Worm (Caenorhabditis elegans): ENCODE data around the gene F39G3.2.

Gene F39G3.2

ce11 chrV:4693282-4693588 is 44.4 kb upstream of the F39G3.2 start:
- peak; percentile 43 for TF ChIP-seq hlh-1 (tag; optimal IDR thresholded peaks at IDR 0.05)
- no peak for TF ChIP-seq bed-3 (GFP tag; optimal IDR thresholded peaks at IDR 0.05)
- TF ChIP-seq lin-32 (GFP tag; optimal IDR thresholded peaks at IDR 0.05), result no peak
- no peak for TF ChIP-seq drap-1 (GFP tag; optimal IDR thresholded peaks at IDR 0.05)

ce11 chrV:4694466-4695092 is 43.1 kb upstream of the F39G3.2 start:
- no peak for TF ChIP-seq bed-3 (GFP tag; optimal IDR thresholded peaks at IDR 0.05)
- TF ChIP-seq mep-1 (tag; optimal IDR thresholded peaks at IDR 0.05), result no peak
- peak; percentile 92 for TF ChIP-seq elt-1 (tag; optimal IDR thresholded peaks at IDR 0.05; ENCODE audit: borderline replicate concordance, insufficient read depth)
- TF ChIP-seq elt-3 (tag; optimal IDR thresholded peaks at IDR 0.05), result no peak

- TF ChIP-seq nhr-76 (tag; optimal IDR thresholded peaks at IDR 0.05), result no peak
- TF ChIP-seq mab-5 (tag; optimal IDR thresholded peaks at IDR 0.05), result no peak
- no peak for TF ChIP-seq hlh-1 (tag; optimal IDR thresholded peaks at IDR 0.05)
- TF ChIP-seq unc-62 (GFP tag; optimal IDR thresholded peaks at IDR 0.05), result no peak
- no peak for TF ChIP-seq mep-1 (tag; optimal IDR thresholded peaks at IDR 0.05)
- TF ChIP-seq elt-3 (tag; optimal IDR thresholded peaks at IDR 0.05), result peak; percentile 82
- TF ChIP-seq pha-4 (tag; optimal IDR thresholded peaks at IDR 0.05), result no peak
- no peak for TF ChIP-seq lsy-2 (tag; optimal IDR thresholded peaks at IDR 0.05)
- peak; percentile 52 for TF ChIP-seq elt-1 (tag; optimal IDR thresholded peaks at IDR 0.05; ENCODE audit: borderline replicate concordance, insufficient read depth)
- TF ChIP-seq snpc-4 (tag; optimal IDR thresholded peaks at IDR 0.05), result no peak
- no peak for TF ChIP-seq tbx-8 (GFP tag; optimal IDR thresholded peaks at IDR 0.05)
- TF ChIP-seq M03D4.4 (tag; optimal IDR thresholded peaks at IDR 0.05), result no peak
- no peak for TF ChIP-seq blmp-1 (tag; optimal IDR thresholded peaks at IDR 0.05)
- no peak for TF ChIP-seq unc-120 (tag; optimal IDR thresholded peaks at IDR 0.05; ENCODE audit: poor library complexity, severe bottlenecking)
- no peak for TF ChIP-seq ceh-39 (tag; optimal IDR thresholded peaks at IDR 0.05)
- TF ChIP-seq cnd-1 (tag; optimal IDR thresholded peaks at IDR 0.05), result no peak
Measured at ce11 chrV:4698675-4699074, 39.0 kb upstream of the F39G3.2 start.

ce11 chrV:4700189-4700588 is 37.4 kb upstream of the F39G3.2 start, which contains the start of gene ZC266.1:
TSS of gene ZC266.1 (minus strand) at chrV:4700289.
- no peak for TF ChIP-seq zip-8 (tag; optimal IDR thresholded peaks at IDR 0.05)
- TF ChIP-seq nhr-237 (tag; optimal IDR thresholded peaks at IDR 0.05), result no peak
- TF ChIP-seq nhr-28 (tag; optimal IDR thresholded peaks at IDR 0.05), result no peak
- TF ChIP-seq ztf-11 (tag; optimal IDR thresholded peaks at IDR 0.05), result no peak
- no peak for TF ChIP-seq nhr-76 (tag; optimal IDR thresholded peaks at IDR 0.05)
- no peak for TF ChIP-seq drap-1 (GFP tag; optimal IDR thresholded peaks at IDR 0.05)
- TF ChIP-seq mep-1 (tag; optimal IDR thresholded peaks at IDR 0.05), result no peak
- no peak for TF ChIP-seq lin-13 (tag; optimal IDR thresholded peaks at IDR 0.05)
- no peak for TF ChIP-seq ceh-39 (tag; optimal IDR thresholded peaks at IDR 0.05)
- TF ChIP-seq mls-2 (tag; optimal IDR thresholded peaks at IDR 0.05), result no peak
- no peak for TF ChIP-seq sem-2 (GFP tag; optimal IDR thresholded peaks at IDR 0.05)
- TF ChIP-seq elt-3 (tag; optimal IDR thresholded peaks at IDR 0.05), result no peak
- no peak for TF ChIP-seq mab-5 (tag; optimal IDR thresholded peaks at IDR 0.05)

- no peak for TF ChIP-seq bed-3 (GFP tag; optimal IDR thresholded peaks at IDR 0.05)
- no peak for TF ChIP-seq sptf-1 (tag; optimal IDR thresholded peaks at IDR 0.05)
Measured at ce11 chrV:4707646-4708045, 30.0 kb upstream of the F39G3.2 start.

ce11 chrV:4710464-4710863 is 27.2 kb upstream of the F39G3.2 start, which contains the start of gene oac-24:
TSS of gene oac-24 (plus strand) at chrV:4710764.
- TF ChIP-seq ceh-43 (GFP tag; optimal IDR thresholded peaks at IDR 0.05), result no peak
- TF ChIP-seq lin-13 (tag; optimal IDR thresholded peaks at IDR 0.05), result no peak

ce11 chrV:4719965-4720364 is 17.7 kb upstream of the F39G3.2 start, which contains the start of gene prx-6:
TSS of gene prx-6 (minus strand) at chrV:4720093.
- TF ChIP-seq ham-2 (GFP tag; optimal IDR thresholded peaks at IDR 0.05) (no peak), ceh-39 (tag; optimal IDR thresholded peaks at IDR 0.05) (no peak), blmp-1 (tag; optimal IDR thresholded peaks at IDR 0.05) (no peak), mls-2 (tag; optimal IDR thresholded peaks at IDR 0.05) (no peak), nhr-12 (tag; optimal IDR thresholded peaks at IDR 0.05) (no peak), unc-62 (GFP tag; optimal IDR thresholded peaks at IDR 0.05) (no peak)
